Fruit fly (Drosophila melanogaster) whole organism, adult: ENCODE measurements around the gene ppk20.

Experiments used
- CG11617 ChIP-seq: fragments of 200-800 bp; sonication (Bioruptor generic); optimal IDR thresholded peaks from 2 replicates; lab custom pipeline; 2017; ENCODE audit warnings: mild to moderate bottlenecking, missing biosample characterization, missing genetic modification reagents, missing genetic modification characterization
- CG12768 ChIP-seq: fragments of 200-800 bp; sonication (Bioruptor generic); optimal IDR thresholded peaks from 2 replicates; lab custom pipeline; 2017; ENCODE audit warnings: missing biosample characterization, missing genetic modification characterization, mild to moderate bottlenecking, moderate library complexity, missing genetic modification reagents
- CG14711 ChIP-seq: fragments of 200-800 bp; sonication (Bioruptor generic); optimal IDR thresholded peaks from 2 replicates; lab custom pipeline; 2018; ENCODE audit warnings: missing biosample characterization, mild to moderate bottlenecking, missing genetic modification characterization, moderate library complexity
- CG1620 ChIP-seq: fragments of 200-800 bp; sonication (Bioruptor generic); optimal IDR thresholded peaks from 2 replicates; lab custom pipeline; 2016; ENCODE audit warnings: missing biosample characterization, missing genetic modification characterization
- CG7101 ChIP-seq: fragments of 200-800 bp; sonication (Bioruptor generic); optimal IDR thresholded peaks from 2 replicates; lab custom pipeline; 2018; ENCODE audit warnings: missing biosample characterization, mild to moderate bottlenecking, missing genetic modification characterization, moderate library complexity
- Mnt ChIP-seq: fragments of 200-800 bp; sonication (Bioruptor generic); optimal IDR thresholded peaks from 2 replicates; lab custom pipeline; 2016; ENCODE audit warnings: missing biosample characterization, mild to moderate bottlenecking, missing genetic modification characterization
- bab1 ChIP-seq: fragments of 200-800 bp; sonication (Bioruptor generic); optimal IDR thresholded peaks from 3 replicates; lab custom pipeline; 2019; ENCODE audit warnings: missing biosample characterization, mild to moderate bottlenecking, missing genetic modification characterization, moderate library complexity
- cnc ChIP-seq, 2 experiments: fragments of >200 bp; optimal IDR thresholded peaks; 2 replicates each; lab custom pipeline; 2017
- kay ChIP-seq: fragments of 200-800 bp; sonication (Bioruptor generic); peaks from one replicate; lab custom pipeline; 2016; ENCODE audit warnings: missing biosample characterization, missing genetic modification characterization, borderline replicate concordance
- toe ChIP-seq: fragments of 200-800 bp; sonication (Bioruptor generic); optimal IDR thresholded peaks from 2 replicates; lab custom pipeline; 2016; ENCODE audit warnings: missing biosample characterization, missing genetic modification characterization

dm6 chr3R:29714314-29714713 lies 45.6 kb upstream of the ppk20 start, which contains the start of gene Obp99d:
- TF ChIP-seq CG11617 (GFP tag; lab: Kevin White, UChicago) (no peak), bab1 (GFP tag; lab: Kevin White, UChicago) (no peak), Mnt (GFP tag; lab: Kevin White, UChicago) (no peak), CG12768 (GFP tag; lab: Kevin White, UChicago) (no peak), kay (GFP tag; lab: Kevin White, UChicago) (no peak), cnc (optimal IDR thresholded peaks at IDR 0.05; lab: Kevin White, UChicago) (no peak), CG7101 (tag; lab: Kevin White, UChicago) (no peak), toe (GFP tag; lab: Kevin White, UChicago) (no peak), CG14711 (tag; lab: Kevin White, UChicago) (no peak), CG1620 (no peak)
